Worm (Caenorhabditis elegans): Measurements from ENCODE around the gene srb-5.

DNA sequence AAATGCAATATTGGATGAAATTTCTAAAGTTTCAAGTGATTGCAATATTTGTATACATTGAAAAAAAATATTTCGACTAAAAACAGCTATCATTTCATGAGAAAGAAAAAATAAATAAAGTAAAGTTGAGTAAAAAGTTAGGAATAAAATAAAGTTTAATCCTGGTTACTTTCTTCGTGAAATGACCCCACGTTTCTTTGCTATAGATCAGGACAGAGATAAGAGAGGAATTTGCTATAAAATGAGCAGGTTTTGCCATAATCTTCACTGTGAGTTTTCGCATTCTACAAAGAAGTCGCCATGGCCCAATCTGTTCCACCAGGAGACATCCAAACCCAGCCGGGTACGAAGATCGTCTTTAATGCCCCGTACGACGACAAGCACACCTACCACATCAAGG lies 30.9 kb upstream of the srb-5 start, which contains the start of gene msp-49:
- TF ChIP-seq ama-1 (optimal IDR thresholded peaks at IDR 0.05) (no peak), ceh-63 (GFP tag; optimal IDR thresholded peaks at IDR 0.05) (no peak), alr-1 (tag; optimal IDR thresholded peaks at IDR 0.05; ENCODE audit: borderline replicate concordance) (no peak), sptf-1 (tag; optimal IDR thresholded peaks at IDR 0.05) (no peak), elt-2 (tag; optimal IDR thresholded peaks at IDR 0.05) (no peak), nhr-77 (tag; optimal IDR thresholded peaks at IDR 0.05) (no peak), nhr-11 (tag; optimal IDR thresholded peaks at IDR 0.05) (no peak), sox-4 (tag; optimal IDR thresholded peaks at IDR 0.05) (no peak), fos-1 (tag; optimal IDR thresholded peaks at IDR 0.05) (no peak), lir-3 (tag; optimal IDR thresholded peaks at IDR 0.05; ENCODE audit: poor library complexity) (no peak)

All from whole organism, L1 larva.